Worm (Caenorhabditis elegans): ENCODE data around the gene C05D12.2.

- TF ChIP-seq zag-1 (tag; optimal IDR thresholded peaks at IDR 0.05) (no peak), snpc-4 (tag; optimal IDR thresholded peaks at IDR 0.05) (no peak), ceh-90 (tag; optimal IDR thresholded peaks at IDR 0.05) (no peak), mdl-1 (tag; optimal IDR thresholded peaks at IDR 0.05) (no peak), blmp-1 (tag; optimal IDR thresholded peaks at IDR 0.05) (no peak), nhr-90 (tag; optimal IDR thresholded peaks at IDR 0.05; ENCODE audit: poor library complexity) (no peak), unc-62 (GFP tag; optimal IDR thresholded peaks at IDR 0.05) (no peak), pqm-1 (tag; optimal IDR thresholded peaks at IDR 0.05) (no peak)
Measured at ce11 chrII:11417999-11418398, at the start of gene C05D12.2.

Measured in whole organism, L1 larva.